Worm (Caenorhabditis elegans): ENCODE data around the gene pck-3.

pck-3 gene

DNA sequence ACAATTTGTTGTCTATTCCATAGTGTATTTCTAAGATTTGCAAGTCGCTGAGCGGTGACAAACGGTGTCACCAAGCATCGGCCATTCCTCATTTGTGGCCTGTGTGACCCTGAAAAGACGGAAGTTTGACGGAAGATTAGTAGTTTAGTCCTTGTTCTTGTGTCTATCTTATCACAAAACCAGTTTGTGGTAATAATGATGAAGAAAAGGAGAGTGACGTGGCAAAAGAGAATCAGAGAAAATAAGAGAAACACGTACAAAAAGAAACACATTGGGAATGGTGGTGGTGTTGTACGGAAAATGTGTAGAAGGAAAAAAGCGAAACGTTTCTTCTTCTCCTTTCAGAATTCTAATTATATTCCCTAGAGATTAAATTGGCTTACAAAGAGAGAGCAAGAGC lies 42.7 kb downstream of the pck-3 start, which contains the start of gene mcu-1 (continued):
- TF ChIP-seq pax-3 (tag; optimal IDR thresholded peaks at IDR 0.05): no peak
- no peak for TF ChIP-seq nhr-77 (tag; optimal IDR thresholded peaks at IDR 0.05)
- TF ChIP-seq mdl-1 (tag; optimal IDR thresholded peaks at IDR 0.05): no peak
- TF ChIP-seq pag-3 (tag; optimal IDR thresholded peaks at IDR 0.05; ENCODE audit: borderline replicate concordance, insufficient read depth): peak; percentile 60
- TF ChIP-seq mef-2 (tag; optimal IDR thresholded peaks at IDR 0.05): no peak
- no peak for TF ChIP-seq elt-2 (tag; optimal IDR thresholded peaks at IDR 0.05)
- TF ChIP-seq sox-4 (tag; optimal IDR thresholded peaks at IDR 0.05): no peak
- peak in 1 of 3 experiments; percentile 3 for TF ChIP-seq dpl-1 (GFP tag; optimal IDR thresholded peaks at IDR 0.05)
- TF ChIP-seq unc-86 (tag; optimal IDR thresholded peaks at IDR 0.05): no peak
- no peak for TF ChIP-seq sup-37 (GFP tag; optimal IDR thresholded peaks at IDR 0.05)
- TF ChIP-seq nhr-237 (tag; optimal IDR thresholded peaks at IDR 0.05): no peak
- TF ChIP-seq unc-98 (GFP tag; IDR thresholded peaks at IDR 0.05): no peak
- no peak for TF ChIP-seq nhr-28 (tag; optimal IDR thresholded peaks at IDR 0.05)
- no peak for TF ChIP-seq fkh-8 (tag; optimal IDR thresholded peaks at IDR 0.05)
- TF ChIP-seq hlh-4 (tag; optimal IDR thresholded peaks at IDR 0.05): no peak
- TF ChIP-seq lin-35 (GFP tag; optimal IDR thresholded peaks at IDR 0.05): peak in 1 of 2 experiments; percentile 68
- TF ChIP-seq aha-1 (tag; optimal IDR thresholded peaks at IDR 0.05): no peak
- TF ChIP-seq zip-4 (GFP tag; optimal IDR thresholded peaks at IDR 0.05): no peak
- no peak for TF ChIP-seq nhr-76 (tag; optimal IDR thresholded peaks at IDR 0.05)
- TF ChIP-seq nhr-71 (tag; optimal IDR thresholded peaks at IDR 0.05): peak; percentile 64
- TF ChIP-seq ceh-90 (tag; optimal IDR thresholded peaks at IDR 0.05): no peak
- no peak for TF ChIP-seq dsc-1 (tag; optimal IDR thresholded peaks at IDR 0.05)
- no peak for TF ChIP-seq xbp-1 (tag; optimal IDR thresholded peaks at IDR 0.05)
- TF ChIP-seq ceh-88 (GFP tag; IDR thresholded peaks at IDR 0.05): no peak
- no peak for TF ChIP-seq pqm-1 (tag; optimal IDR thresholded peaks at IDR 0.05)
- no peak for TF ChIP-seq snpc-4 (tag; optimal IDR thresholded peaks at IDR 0.05)
- no peak for TF ChIP-seq F16B12.6 (tag; optimal IDR thresholded peaks at IDR 0.05)
- TF ChIP-seq lin-15B (tag; optimal IDR thresholded peaks at IDR 0.05): no peak
- TF ChIP-seq rnt-1 (tag; optimal IDR thresholded peaks at IDR 0.05): peak; percentile 15
- no peak for TF ChIP-seq Y116A8C.19 (tag; optimal IDR thresholded peaks at IDR 0.05; ENCODE audit: borderline replicate concordance)
- peak; percentile 86 for TF ChIP-seq lin-14 (GFP tag; optimal IDR thresholded peaks at IDR 0.05)
- TF ChIP-seq nhr-84 (tag; optimal IDR thresholded peaks at IDR 0.05): no peak
- TF ChIP-seq lir-3 (tag; optimal IDR thresholded peaks at IDR 0.05; ENCODE audit: poor library complexity): no peak
- TF ChIP-seq unc-30 (tag; optimal IDR thresholded peaks at IDR 0.05): no peak
- TF ChIP-seq unc-130 (tag; optimal IDR thresholded peaks at IDR 0.05): no peak
- no peak for TF ChIP-seq egl-13 (tag; optimal IDR thresholded peaks at IDR 0.05)
- peak; percentile 97 for TF ChIP-seq nhr-85 (tag)
- TF ChIP-seq nhr-19 (GFP tag; conservative IDR thresholded peaks at IDR 0.05): peak; percentile 17; the same call in 1 of the 2 replicates
- peak; percentile 57 for TF ChIP-seq snu-23 (GFP tag; optimal IDR thresholded peaks at IDR 0.05)
- peak; percentile 34 for TF ChIP-seq nhr-90 (tag; optimal IDR thresholded peaks at IDR 0.05; ENCODE audit: poor library complexity)
- no peak for TF ChIP-seq lin-39 (tag; optimal IDR thresholded peaks at IDR 0.05)
- no peak for TF ChIP-seq fos-1 (tag; optimal IDR thresholded peaks at IDR 0.05)
- TF ChIP-seq ceh-8 (GFP tag; optimal IDR thresholded peaks at IDR 0.05): no peak
- no peak for TF ChIP-seq ces-1 (GFP tag; optimal IDR thresholded peaks at IDR 0.05)
- TF ChIP-seq skn-1 (tag; optimal IDR thresholded peaks at IDR 0.05): no peak
- TF ChIP-seq efl-3 (GFP tag; optimal IDR thresholded peaks at IDR 0.05): no peak
- no peak for TF ChIP-seq alr-1 (tag; optimal IDR thresholded peaks at IDR 0.05; ENCODE audit: borderline replicate concordance)
- no peak for TF ChIP-seq ama-1 (optimal IDR thresholded peaks at IDR 0.05)
- no peak for TF ChIP-seq nhr-12 (tag; optimal IDR thresholded peaks at IDR 0.05)
- no peak for TF ChIP-seq ztf-4 (tag; optimal IDR thresholded peaks at IDR 0.05)
- peak; percentile 92 for TF ChIP-seq grh-1 (GFP tag; IDR thresholded peaks at IDR 0.05)
- no peak for TF ChIP-seq sptf-1 (tag; optimal IDR thresholded peaks at IDR 0.05)
- TF ChIP-seq jun-1 (tag; optimal IDR thresholded peaks at IDR 0.05): no peak
